Fruit fly (Drosophila melanogaster) whole organism, adult: Measurements from ENCODE around the gene CG12375.

ENCODE experiments used
- CG11617 ChIP-seq: fragments of 200-800 bp; sonication (Bioruptor generic); optimal IDR thresholded peaks from 2 replicates; lab custom pipeline; 2017; ENCODE audit warnings: mild to moderate bottlenecking, missing biosample characterization, missing genetic modification reagents, missing genetic modification characterization
- CG12768 ChIP-seq: fragments of 200-800 bp; sonication (Bioruptor generic); optimal IDR thresholded peaks from 2 replicates; lab custom pipeline; 2017; ENCODE audit warnings: missing biosample characterization, missing genetic modification characterization, mild to moderate bottlenecking, moderate library complexity, missing genetic modification reagents
- CG14711 ChIP-seq: fragments of 200-800 bp; sonication (Bioruptor generic); optimal IDR thresholded peaks from 2 replicates; lab custom pipeline; 2018; ENCODE audit warnings: missing biosample characterization, mild to moderate bottlenecking, missing genetic modification characterization, moderate library complexity
- CG1620 ChIP-seq: fragments of 200-800 bp; sonication (Bioruptor generic); optimal IDR thresholded peaks from 2 replicates; lab custom pipeline; 2016; ENCODE audit warnings: missing biosample characterization, missing genetic modification characterization
- CG33017 ChIP-seq: fragments of 200-800 bp; sonication (Bioruptor generic); optimal IDR thresholded peaks from 2 replicates; lab custom pipeline; 2018; ENCODE audit warnings: missing biosample characterization, mild to moderate bottlenecking, missing genetic modification characterization, moderate library complexity
- CG5204 ChIP-seq: fragments of 200-800 bp; sonication (Bioruptor generic); optimal IDR thresholded peaks from 2 replicates; lab custom pipeline; 2016; ENCODE audit warnings: missing biosample characterization, missing genetic modification characterization
- CG7045 ChIP-seq: fragments of 200-800 bp; sonication (Bioruptor generic); optimal IDR thresholded peaks from 2 replicates; lab custom pipeline; 2017; ENCODE audit warnings: missing biosample characterization, mild to moderate bottlenecking, missing genetic modification characterization
- CG7101 ChIP-seq: fragments of 200-800 bp; sonication (Bioruptor generic); optimal IDR thresholded peaks from 2 replicates; lab custom pipeline; 2018; ENCODE audit warnings: missing biosample characterization, mild to moderate bottlenecking, missing genetic modification characterization, moderate library complexity
- Clk ChIP-seq: fragments of 200-800 bp; sonication (Bioruptor generic); optimal IDR thresholded peaks from 2 replicates; lab custom pipeline; 2017; ENCODE audit warnings: missing biosample characterization, missing genetic modification characterization
- Crg-1 ChIP-seq: fragments of 200-800 bp; sonication (Bioruptor generic); optimal IDR thresholded peaks from 2 replicates; lab custom pipeline; 2016; ENCODE audit warnings: missing biosample characterization, missing genetic modification characterization
- Hr96 ChIP-seq: fragments of 200-800 bp; sonication (Bioruptor generic); optimal IDR thresholded peaks from 2 replicates; lab custom pipeline; 2016; ENCODE audit warnings: missing biosample characterization, missing genetic modification characterization
- Mnt ChIP-seq: fragments of 200-800 bp; sonication (Bioruptor generic); optimal IDR thresholded peaks from 2 replicates; lab custom pipeline; 2016; ENCODE audit warnings: missing biosample characterization, mild to moderate bottlenecking, missing genetic modification characterization
- bab1 ChIP-seq: fragments of 200-800 bp; sonication (Bioruptor generic); optimal IDR thresholded peaks from 3 replicates; lab custom pipeline; 2019; ENCODE audit warnings: missing biosample characterization, mild to moderate bottlenecking, missing genetic modification characterization, moderate library complexity
- cic ChIP-seq: fragments of 200-800 bp; sonication (Bioruptor generic); optimal IDR thresholded peaks from 2 replicates; lab custom pipeline; 2017; ENCODE audit warnings: missing biosample characterization, mild to moderate bottlenecking, missing genetic modification characterization, moderate library complexity
- cnc ChIP-seq, 2 experiments: fragments of >200 bp; optimal IDR thresholded peaks; 2 replicates each; lab custom pipeline; 2017
- kay ChIP-seq: fragments of 200-800 bp; sonication (Bioruptor generic); peaks from one replicate; lab custom pipeline; 2016; ENCODE audit warnings: missing biosample characterization, missing genetic modification characterization, borderline replicate concordance
- ovo ChIP-seq: fragments of 200-800 bp; sonication (Bioruptor generic); optimal IDR thresholded peaks from 2 replicates; lab custom pipeline; 2016; ENCODE audit warnings: missing biosample characterization, missing genetic modification characterization
- pad ChIP-seq: fragments of 200-800 bp; sonication (Bioruptor generic); optimal IDR thresholded peaks from 3 replicates; lab custom pipeline; 2017; ENCODE audit warnings: missing biosample characterization, missing genetic modification characterization, mild to moderate bottlenecking, moderate library complexity, missing genetic modification reagents
- tj ChIP-seq: fragments of 200-800 bp; sonication (Bioruptor generic); optimal IDR thresholded peaks from 3 replicates; lab custom pipeline; 2017; ENCODE audit warnings: missing biosample characterization, mild to moderate bottlenecking, missing genetic modification characterization, moderate library complexity
- toe ChIP-seq: fragments of 200-800 bp; sonication (Bioruptor generic); optimal IDR thresholded peaks from 2 replicates; lab custom pipeline; 2016; ENCODE audit warnings: missing biosample characterization, missing genetic modification characterization

CG12375 gene

DNA sequence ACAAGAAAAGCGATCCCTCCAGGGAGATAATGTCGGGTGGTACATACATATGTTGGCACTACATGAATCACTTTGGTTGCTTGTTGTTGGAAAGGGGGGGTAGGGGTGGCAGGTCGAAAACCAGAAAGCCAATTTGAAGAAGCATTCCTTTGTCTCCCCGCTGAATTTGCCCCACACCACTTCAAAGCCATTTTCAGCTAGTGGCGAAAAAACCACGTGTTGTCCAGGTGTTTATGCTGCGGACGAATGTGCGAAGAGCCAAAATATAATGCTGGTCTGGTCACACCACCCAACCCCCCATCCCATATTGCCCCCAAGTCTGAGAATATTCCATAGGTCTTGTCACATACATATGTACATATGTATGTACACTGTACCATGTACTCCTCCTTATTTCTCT, 34.8 kb downstream of the CG12375 start:
- TF ChIP-seq Hr96 (GFP tag; lab: Kevin White, UChicago): no peak
- no peak for TF ChIP-seq CG12768 (GFP tag; lab: Kevin White, UChicago)
- no peak for TF ChIP-seq CG1620
- no peak for TF ChIP-seq cnc (optimal IDR thresholded peaks at IDR 0.05; lab: Kevin White, UChicago)
- no peak for TF ChIP-seq CG7045 (GFP tag; lab: Kevin White, UChicago)
- TF ChIP-seq toe (GFP tag; lab: Kevin White, UChicago): no peak
- TF ChIP-seq kay (GFP tag; lab: Kevin White, UChicago): no peak
- no peak for TF ChIP-seq Mnt
- TF ChIP-seq CG14711 (tag; lab: Kevin White, UChicago): no peak
- TF ChIP-seq ovo (GFP tag; lab: Kevin White, UChicago): no peak
- no peak for TF ChIP-seq CG11617 (GFP tag; lab: Kevin White, UChicago)
- TF ChIP-seq bab1 (GFP tag; lab: Kevin White, UChicago): no peak
- no peak for TF ChIP-seq CG33017
- TF ChIP-seq CG7101 (tag; lab: Kevin White, UChicago): no peak
- no peak for TF ChIP-seq Clk
- TF ChIP-seq cic (GFP tag; lab: Kevin White, UChicago): no peak
- no peak for TF ChIP-seq tj

DNA sequence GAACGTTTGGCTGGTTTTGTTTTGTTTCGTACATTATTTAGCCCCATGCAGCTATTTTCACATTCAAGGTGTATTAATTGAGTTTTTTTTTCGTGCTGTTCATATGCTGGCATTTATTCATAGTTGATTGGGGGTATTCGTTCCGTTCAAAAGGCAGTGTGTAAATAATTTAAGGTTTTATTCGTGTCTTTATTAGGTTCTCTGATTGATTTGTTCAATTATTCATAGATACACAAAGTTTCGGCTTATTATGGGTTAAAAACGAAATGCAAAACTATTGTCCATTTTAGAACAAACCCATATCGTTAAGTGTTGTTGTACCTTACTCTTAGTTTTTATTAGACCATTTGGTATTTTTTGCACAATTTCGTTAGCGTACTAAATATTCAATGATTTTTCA, 35.3 kb downstream of the CG12375 start:
- TF ChIP-seq Crg-1 (GFP tag; lab: Kevin White, UChicago): no peak
- peak; percentile 57 for TF ChIP-seq kay (GFP tag; lab: Kevin White, UChicago)

DNA sequence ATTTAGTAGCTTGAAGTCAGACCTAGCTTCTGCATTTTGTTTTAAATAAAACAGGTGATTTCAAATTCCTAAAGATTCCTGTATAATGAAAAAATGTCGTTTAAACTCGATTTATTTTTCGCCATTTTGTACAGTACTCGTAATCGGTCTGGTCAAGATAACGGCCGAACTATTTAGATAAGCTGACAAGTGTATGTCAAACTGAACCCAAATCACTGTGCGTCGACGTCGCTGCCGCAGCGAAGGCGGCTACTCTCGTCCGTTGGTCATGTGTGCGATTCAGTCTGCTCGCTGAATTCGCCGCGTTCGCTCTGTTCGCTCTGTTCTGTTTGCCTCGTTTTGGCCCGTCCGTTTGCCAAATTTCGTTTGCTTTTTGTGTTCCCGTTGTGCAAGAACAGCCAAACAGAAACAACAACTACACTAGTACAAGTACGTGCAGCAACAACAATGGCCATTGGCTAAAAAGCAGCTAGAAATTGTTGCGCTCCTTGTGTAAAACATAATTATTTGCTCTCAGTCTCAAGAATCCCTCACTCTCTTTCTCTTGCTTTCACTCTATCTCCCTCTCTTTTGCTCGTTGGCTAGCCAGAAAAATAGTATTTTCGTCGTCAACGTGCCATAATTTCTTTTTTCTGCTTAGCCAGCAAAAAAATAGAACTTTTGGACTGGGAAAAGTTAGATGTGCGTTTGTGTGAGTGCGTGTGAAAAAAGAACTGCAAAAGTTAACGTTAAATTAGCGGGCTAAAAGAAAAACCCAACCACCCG, 38.5 kb downstream of the CG12375 start:
- TF ChIP-seq cnc (optimal IDR thresholded peaks at IDR 0.05; lab: Kevin White, UChicago) (no peak), ovo (GFP tag; lab: Kevin White, UChicago) (no peak), toe (GFP tag; lab: Kevin White, UChicago) (no peak), Mnt (peak; percentile 63), Hr96 (GFP tag; lab: Kevin White, UChicago) (no peak), cic (GFP tag; lab: Kevin White, UChicago) (peak; percentile 61), CG1620 (no peak), CG11617 (GFP tag; lab: Kevin White, UChicago) (peak; percentile 55), CG7045 (GFP tag; lab: Kevin White, UChicago) (no peak), tj (peak; percentile 80), CG33017 (peak; percentile 62), kay (GFP tag; lab: Kevin White, UChicago) (no peak), CG5204 (GFP tag; lab: Kevin White, UChicago) (no peak), pad (no peak), bab1 (GFP tag; lab: Kevin White, UChicago) (peak; percentile 21), CG14711 (tag; lab: Kevin White, UChicago) (peak; percentile 24), Crg-1 (GFP tag; lab: Kevin White, UChicago) (no peak), CG12768 (GFP tag; lab: Kevin White, UChicago) (peak; percentile 36), CG7101 (tag; lab: Kevin White, UChicago) (no peak), Clk (no peak)

DNA sequence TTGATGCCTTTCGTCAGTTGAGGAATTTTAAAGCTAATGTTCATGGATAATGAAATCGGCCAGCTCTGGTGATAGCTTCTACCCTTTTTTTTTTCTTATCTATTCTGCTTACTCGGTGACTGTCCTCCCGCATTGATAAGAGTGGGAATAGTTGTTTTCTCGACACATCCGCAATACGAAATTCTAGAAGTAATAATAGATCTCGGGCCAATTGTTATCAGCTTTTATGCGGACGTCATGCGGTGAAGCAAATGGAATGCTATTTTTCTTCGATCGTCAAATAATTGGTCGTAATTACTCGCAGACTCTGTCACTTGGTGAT, 39.3 kb downstream of the CG12375 start:
- TF ChIP-seq CG1620 (no peak), kay (GFP tag; lab: Kevin White, UChicago) (peak; percentile 68), cnc (optimal IDR thresholded peaks at IDR 0.05; lab: Kevin White, UChicago) (peak in 1 of 2 experiments; percentile 44), CG11617 (GFP tag; lab: Kevin White, UChicago) (peak; percentile 10), CG33017 (no peak), Clk (no peak), Crg-1 (GFP tag; lab: Kevin White, UChicago) (no peak)

DNA sequence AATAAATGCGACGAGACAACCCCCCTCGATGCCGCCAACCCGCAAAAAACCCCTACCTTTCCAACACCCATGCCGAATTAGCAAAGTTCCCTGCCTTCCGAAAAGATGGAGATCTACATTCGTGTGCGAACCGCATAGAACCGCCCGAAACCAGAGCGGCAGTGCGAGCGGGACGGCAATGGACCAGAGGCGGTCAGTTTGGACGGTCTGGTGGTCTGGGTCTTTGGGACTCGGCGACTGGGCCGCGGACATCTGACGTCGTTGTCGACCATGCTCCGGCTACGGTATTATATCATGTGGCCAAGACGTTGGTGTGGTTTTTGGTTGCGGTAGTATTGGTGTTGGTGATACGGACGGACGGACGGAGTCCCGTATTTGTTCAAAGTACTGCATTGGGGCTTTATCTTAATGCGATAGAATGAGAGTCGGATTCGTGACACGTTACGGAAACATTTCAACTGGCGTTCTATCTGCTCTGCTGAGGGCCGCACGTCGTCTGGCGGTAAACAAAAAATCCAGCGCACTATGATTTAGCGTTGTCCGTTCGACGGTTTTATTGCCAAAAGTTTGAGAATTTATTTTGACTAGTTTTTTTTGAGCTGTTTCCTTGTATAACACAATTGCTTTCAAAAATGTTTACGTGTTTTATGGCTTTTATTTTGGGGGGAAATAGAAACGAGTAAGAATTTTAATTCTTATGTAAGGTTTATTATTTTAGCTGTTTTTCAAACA, 39.8 kb downstream of the CG12375 start:
- no peak for TF ChIP-seq toe (GFP tag; lab: Kevin White, UChicago)
- peak; percentile 38 for TF ChIP-seq CG7101 (tag; lab: Kevin White, UChicago)
- peak; percentile 21 for TF ChIP-seq CG7045 (GFP tag; lab: Kevin White, UChicago)
- TF ChIP-seq ovo (GFP tag; lab: Kevin White, UChicago): no peak
- peak; percentile 2 for TF ChIP-seq tj
- TF ChIP-seq Crg-1 (GFP tag; lab: Kevin White, UChicago): no peak
- peak; percentile 18 for TF ChIP-seq Clk
- TF ChIP-seq cic (GFP tag; lab: Kevin White, UChicago): peak; percentile 21
- peak; percentile 52 for TF ChIP-seq CG12768 (GFP tag; lab: Kevin White, UChicago)
- TF ChIP-seq pad: no peak
- TF ChIP-seq cnc (optimal IDR thresholded peaks at IDR 0.05; lab: Kevin White, UChicago): no peak
- no peak for TF ChIP-seq CG5204 (GFP tag; lab: Kevin White, UChicago)
- no peak for TF ChIP-seq bab1 (GFP tag; lab: Kevin White, UChicago)
- no peak for TF ChIP-seq Hr96 (GFP tag; lab: Kevin White, UChicago)
- TF ChIP-seq Mnt: peak; percentile 27
- TF ChIP-seq CG1620: no peak
- peak; percentile 93 for TF ChIP-seq kay (GFP tag; lab: Kevin White, UChicago)
- TF ChIP-seq CG14711 (tag; lab: Kevin White, UChicago): peak; percentile 25
- TF ChIP-seq CG33017: peak; percentile 48
- peak; percentile 55 for TF ChIP-seq CG11617 (GFP tag; lab: Kevin White, UChicago)
